Worm (Caenorhabditis elegans): ENCODE measurements around the gene ZK1236.1.

- no peak for TF ChIP-seq him-1 (tag; optimal IDR thresholded peaks at IDR 0.05)
- TF ChIP-seq dao-5 (tag; optimal IDR thresholded peaks at IDR 0.05), result no peak
Measured at ce11 chrIII:8437763-8438414, 8.8 kb downstream of the ZK1236.1 start.
